Worm (Caenorhabditis elegans) whole organism, L3 larva: Measurements from ENCODE around the gene ntl-3.

Source experiments
- ZK546.5 ChIP-seq: sonication (generic microtip); optimal IDR thresholded peaks from 2 replicates; lab custom pipeline; 2017; ENCODE audit warnings: missing biosample characterization, missing genetic modification characterization
- aly-2 ChIP-seq: fragments of 150-350 bp; optimal IDR thresholded peaks from 2 replicates; lab custom pipeline; 2014; ENCODE audit warnings: missing biosample characterization, missing genetic modification characterization
- ama-1 ChIP-seq: fragments of 150-350 bp; optimal IDR thresholded peaks from 2 replicates; lab custom pipeline; 2018
- ceh-16 ChIP-seq: sonication (generic microtip); optimal IDR thresholded peaks from 2 replicates; lab custom pipeline; 2017; ENCODE audit warnings: missing biosample characterization, missing genetic modification characterization
- ceh-28 ChIP-seq: fragments of 150-350 bp; optimal IDR thresholded peaks from 2 replicates; lab custom pipeline; 2014; ENCODE audit warnings: missing biosample characterization, missing genetic modification reagents, missing genetic modification characterization
- ceh-82 ChIP-seq: fragments of 150-350 bp; optimal IDR thresholded peaks from 2 replicates; lab custom pipeline; 2014; ENCODE audit warnings: missing biosample characterization, missing genetic modification characterization
- ceh-9 ChIP-seq: sonication (generic microtip); optimal IDR thresholded peaks from 2 replicates; lab custom pipeline; 2018; ENCODE audit warnings: missing biosample characterization, missing genetic modification characterization
- egl-27 ChIP-seq: sonication (generic microtip); optimal IDR thresholded peaks from 4 replicates; lab custom pipeline; 2017; ENCODE audit warnings: missing biosample characterization, missing genetic modification reagents, missing genetic modification characterization
- egl-5 ChIP-seq: fragments of 150-350 bp; optimal IDR thresholded peaks from 2 replicates; lab custom pipeline; 2017; ENCODE audit warnings: missing biosample characterization, missing genetic modification reagents, missing genetic modification characterization, inconsistent platforms
- elt-1 ChIP-seq: fragments of 150-350 bp; optimal IDR thresholded peaks from 2 replicates; lab custom pipeline; 2014; ENCODE audit warnings: missing biosample characterization, missing genetic modification characterization
- elt-2 ChIP-seq: sonication (generic microtip); optimal IDR thresholded peaks from 2 replicates; lab custom pipeline; 2016; ENCODE audit warnings: missing genetic modification reagents, mild to moderate bottlenecking, missing genetic modification characterization, missing compliant biosample characterization
- eor-1 ChIP-seq, 2 experiments: fragments of 150-350 bp; optimal IDR thresholded peaks; 2 replicates each; lab custom pipeline; 2014 to 2018; ENCODE audit warnings: missing biosample characterization in 2 of 2, missing genetic modification characterization in 2 of 2
- fkh-10 ChIP-seq: sonication (generic microtip); optimal IDR thresholded peaks from 2 replicates; lab custom pipeline; 2017; ENCODE audit warnings: missing biosample characterization, missing genetic modification reagents, missing genetic modification characterization
- fkh-2 ChIP-seq: fragments of 150-350 bp; optimal IDR thresholded peaks from 2 replicates; lab custom pipeline; 2014; ENCODE audit warnings: missing biosample characterization, missing genetic modification reagents, missing genetic modification characterization
- fos-1 ChIP-seq: fragments of 150-350 bp; optimal IDR thresholded peaks from 2 replicates; lab custom pipeline; 2014; ENCODE audit warnings: missing biosample characterization, missing genetic modification characterization
- hmg-11 ChIP-seq: sonication (generic microtip); optimal IDR thresholded peaks from 2 replicates; lab custom pipeline; 2016; ENCODE audit warnings: missing genetic modification characterization, missing compliant biosample characterization
- jun-1 ChIP-seq: fragments of 150-350 bp; optimal IDR thresholded peaks from 2 replicates; lab custom pipeline; 2014; ENCODE audit warnings: missing biosample characterization, missing genetic modification reagents, missing genetic modification characterization
- lin-15B ChIP-seq: fragments of 150-350 bp; optimal IDR thresholded peaks from 2 replicates; lab custom pipeline; 2014; ENCODE audit warnings: missing biosample characterization, missing genetic modification characterization
- lin-39 ChIP-seq: fragments of 150-350 bp; optimal IDR thresholded peaks from 2 replicates; lab custom pipeline; 2018; ENCODE audit warnings: missing biosample characterization, missing genetic modification reagents, missing genetic modification characterization
- lsy-12 ChIP-seq: sonication (generic microtip); optimal IDR thresholded peaks from 2 replicates; lab custom pipeline; 2016; ENCODE audit warnings: mild to moderate bottlenecking, missing genetic modification characterization, missing compliant biosample characterization
- mdl-1 ChIP-seq: fragments of 150-350 bp; optimal IDR thresholded peaks from 2 replicates; lab custom pipeline; 2014; ENCODE audit warnings: missing biosample characterization, missing genetic modification characterization
- mml-1 ChIP-seq: fragments of 150-350 bp; sonication (generic microtip); optimal IDR thresholded peaks from 3 replicates; lab custom pipeline; 2014; ENCODE audit warnings: missing biosample characterization, missing genetic modification characterization
- nhr-23 ChIP-seq: fragments of 150-350 bp; optimal IDR thresholded peaks from 2 replicates; lab custom pipeline; 2014; ENCODE audit warnings: missing biosample characterization, missing genetic modification reagents, missing genetic modification characterization
- nhr-237 ChIP-seq: fragments of 150-350 bp; optimal IDR thresholded peaks from 2 replicates; lab custom pipeline; 2014; ENCODE audit warnings: missing biosample characterization, missing genetic modification characterization
- nhr-25 ChIP-seq: sonication (generic microtip); optimal IDR thresholded peaks from 2 replicates; lab custom pipeline; 2017; ENCODE audit warnings: missing biosample characterization, missing genetic modification characterization
- nhr-28 ChIP-seq: fragments of 150-350 bp; optimal IDR thresholded peaks from 2 replicates; lab custom pipeline; 2014; ENCODE audit warnings: missing biosample characterization, missing genetic modification characterization
- nhr-43 ChIP-seq: sonication (generic microtip); optimal IDR thresholded peaks from 2 replicates; lab custom pipeline; 2016; ENCODE audit warnings: mild to moderate bottlenecking, missing genetic modification characterization, missing compliant biosample characterization; ENCODE audit not compliant: poor library complexity, severe bottlenecking
- nhr-67 ChIP-seq: fragments of 150-350 bp; optimal IDR thresholded peaks from 2 replicates; lab custom pipeline; 2014; ENCODE audit warnings: missing biosample characterization, missing genetic modification characterization
- nhr-76 ChIP-seq: fragments of 150-350 bp; sonication (generic microtip); optimal IDR thresholded peaks from 5 replicates; lab custom pipeline; 2014; ENCODE audit warnings: missing biosample characterization, missing genetic modification characterization
- nhr-77 ChIP-seq: fragments of 150-350 bp; optimal IDR thresholded peaks from 2 replicates; lab custom pipeline; 2014; ENCODE audit warnings: missing biosample characterization, missing genetic modification characterization
- sea-2 ChIP-seq: fragments of 150-350 bp; sonication (generic microtip); optimal IDR thresholded peaks from 4 replicates; lab custom pipeline; 2014; ENCODE audit warnings: missing biosample characterization, missing genetic modification reagents, missing genetic modification characterization
- skn-1 ChIP-seq: fragments of 150-350 bp; optimal IDR thresholded peaks from 2 replicates; lab custom pipeline; 2014; ENCODE audit warnings: missing biosample characterization, missing genetic modification characterization
- unc-39 ChIP-seq: sonication (generic microtip); optimal IDR thresholded peaks from 4 replicates; lab custom pipeline; 2017; ENCODE audit warnings: missing biosample characterization, missing genetic modification characterization
- unc-62 ChIP-seq: fragments of 150-350 bp; sonication (generic microtip); optimal IDR thresholded peaks from 4 replicates; lab custom pipeline; 2014; ENCODE audit warnings: missing biosample characterization, missing genetic modification reagents, missing genetic modification characterization
- zag-1 ChIP-seq: fragments of 150-350 bp; optimal IDR thresholded peaks from 2 replicates; lab custom pipeline; 2014; ENCODE audit warnings: missing biosample characterization, missing genetic modification characterization
- ztf-4 ChIP-seq: fragments of 150-350 bp; optimal IDR thresholded peaks from 2 replicates; lab custom pipeline; 2014; ENCODE audit warnings: missing biosample characterization, missing genetic modification characterization

ntl-3 gene

DNA sequence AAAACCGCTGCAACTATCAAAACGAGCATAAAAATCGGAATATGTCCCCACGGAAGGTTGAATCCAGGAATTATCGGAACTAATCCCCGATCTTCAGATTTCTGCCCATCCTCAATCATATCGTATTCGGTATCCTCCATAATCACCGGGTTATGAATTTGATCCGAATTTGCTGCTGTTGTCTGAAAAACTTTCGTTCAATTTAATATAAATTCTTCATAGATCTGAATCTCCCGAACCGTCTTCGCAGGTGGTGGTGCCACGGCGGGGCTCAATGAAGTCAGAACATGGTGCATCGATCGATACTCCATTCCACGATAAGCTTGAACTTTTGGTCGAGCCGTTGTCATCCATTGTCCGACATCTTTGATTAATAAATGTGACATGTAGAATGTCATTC, 10.6 kb upstream of the ntl-3 start:
- TF ChIP-seq nhr-23 (tag; lab: Kevin White, UChicago) (no peak), mdl-1 (tag; lab: Kevin White, UChicago) (no peak), ceh-16 (tag; lab: Kevin White, UChicago) (no peak), fkh-2 (tag; lab: Kevin White, UChicago) (no peak), ceh-82 (no peak), nhr-43 (tag; lab: Kevin White, UChicago) (no peak), elt-1 (tag; lab: Kevin White, UChicago) (no peak), fkh-10 (GFP tag; lab: Kevin White, UChicago) (no peak), skn-1 (tag; lab: Kevin White, UChicago) (no peak)
- TF ChIP-seq, all 47 proteins: peak for 0

DNA sequence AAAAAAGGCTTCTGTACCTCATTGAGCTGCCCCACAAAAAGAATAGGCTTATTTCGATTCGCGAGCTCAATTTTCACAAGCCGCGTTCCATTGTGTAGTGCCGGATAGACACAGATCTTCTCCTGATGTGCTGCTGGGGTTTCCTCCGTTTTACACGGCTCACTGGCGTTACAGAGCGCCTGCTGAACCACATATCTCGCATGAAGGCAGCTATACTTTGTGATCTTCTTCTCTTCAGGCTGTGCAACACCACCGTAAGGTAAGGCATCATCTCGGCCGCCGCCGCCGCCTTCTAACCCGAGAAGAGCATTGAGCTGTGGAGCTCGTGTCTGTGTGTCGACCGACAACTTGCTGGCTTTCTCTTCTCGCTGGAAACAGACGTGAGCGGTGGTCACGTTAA, 7.3 kb upstream of the ntl-3 start:
- TF ChIP-seq skn-1 (tag; lab: Kevin White, UChicago) = no peak
- TF ChIP-seq lsy-12 (tag; lab: Kevin White, UChicago) = no peak
- no peak for TF ChIP-seq unc-39 (tag; lab: Kevin White, UChicago)
- TF ChIP-seq eor-1 (tag; optimal IDR thresholded peaks at IDR 0.05; lab: Kevin White, UChicago) = no peak
- TF ChIP-seq elt-1 (tag; lab: Kevin White, UChicago) = no peak
- no peak for TF ChIP-seq lin-15B (tag; lab: Kevin White, UChicago)
- no peak for TF ChIP-seq egl-27 (tag; lab: Kevin White, UChicago)
- TF ChIP-seq egl-5 (tag; lab: Kevin White, UChicago) = no peak
- TF ChIP-seq unc-62 = no peak

DNA sequence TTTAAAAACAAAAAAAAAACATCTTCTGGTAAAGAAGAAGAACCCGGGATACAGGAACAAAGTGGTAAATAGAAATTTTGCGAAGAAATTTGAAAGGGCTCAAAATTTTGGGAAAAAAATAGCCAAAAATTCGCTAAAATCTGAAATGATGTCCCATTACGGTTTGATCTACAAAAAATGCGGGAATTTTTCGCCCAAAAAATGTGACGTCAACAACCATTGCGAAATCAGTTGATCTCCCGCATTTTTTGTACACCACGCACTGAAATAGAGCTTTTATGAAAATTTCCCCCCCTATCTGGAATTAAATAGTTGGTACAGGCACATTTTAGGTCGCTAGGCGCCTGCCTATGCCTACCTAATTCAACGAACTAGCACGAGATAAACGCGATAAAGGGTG, 3.3 kb upstream of the ntl-3 start:
- TF ChIP-seq eor-1 (tag; optimal IDR thresholded peaks at IDR 0.05; lab: Kevin White, UChicago) = no peak
- no peak for TF ChIP-seq ceh-28 (tag; lab: Kevin White, UChicago)
- no peak for TF ChIP-seq ztf-4
- no peak for TF ChIP-seq ZK546.5
- no peak for TF ChIP-seq nhr-25 (tag; lab: Kevin White, UChicago)
- TF ChIP-seq egl-5 (tag; lab: Kevin White, UChicago) = no peak
- no peak for TF ChIP-seq mml-1 (tag; lab: Kevin White, UChicago)
- TF ChIP-seq jun-1 (tag; lab: Kevin White, UChicago) = no peak
- no peak for TF ChIP-seq lin-15B (tag; lab: Kevin White, UChicago)
- TF ChIP-seq nhr-67 (tag; lab: Kevin White, UChicago) = no peak
- no peak for TF ChIP-seq lsy-12 (tag; lab: Kevin White, UChicago)
- no peak for TF ChIP-seq ceh-9
- no peak for TF ChIP-seq nhr-77
- no peak for TF ChIP-seq nhr-237

DNA sequence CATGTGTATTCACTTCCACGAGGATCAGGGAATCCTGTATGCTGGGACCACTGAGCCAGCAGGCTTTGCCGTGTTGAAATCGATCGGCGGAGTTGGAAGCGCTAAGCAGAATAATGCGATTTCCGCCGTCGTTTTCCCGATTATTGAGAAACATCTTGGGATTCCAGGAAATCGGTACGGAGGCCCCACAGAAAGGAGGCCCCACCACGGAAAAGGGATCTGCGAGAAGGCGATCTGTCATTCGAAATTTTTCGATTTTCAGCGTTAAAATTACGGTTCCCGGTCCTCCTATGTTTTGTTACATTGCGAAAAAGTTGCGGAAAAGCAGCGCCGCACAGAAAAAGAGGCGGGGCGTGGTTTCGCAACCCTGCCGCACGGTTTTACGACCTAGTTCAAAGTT, 2.1 kb upstream of the ntl-3 start:
- TF ChIP-seq zag-1 (no peak), elt-2 (no peak), ceh-9 (no peak), skn-1 (tag; lab: Kevin White, UChicago) (no peak), nhr-28 (tag; lab: Kevin White, UChicago) (no peak), nhr-76 (tag; lab: Kevin White, UChicago) (no peak), fos-1 (tag; lab: Kevin White, UChicago) (no peak), ceh-28 (tag; lab: Kevin White, UChicago) (no peak), jun-1 (tag; lab: Kevin White, UChicago) (no peak), lin-15B (tag; lab: Kevin White, UChicago) (no peak), hmg-11 (tag; lab: Kevin White, UChicago) (no peak), aly-2 (tag; lab: Kevin White, UChicago) (no peak), ama-1 (no peak), sea-2 (GFP tag; lab: Kevin White, UChicago) (no peak), fkh-2 (tag; lab: Kevin White, UChicago) (no peak), egl-27 (tag; lab: Kevin White, UChicago) (no peak), lin-39 (tag; lab: Kevin White, UChicago) (no peak), egl-5 (tag; lab: Kevin White, UChicago) (no peak)
